Worm (Caenorhabditis elegans) whole organism, midembryonic: ENCODE results near the gene sre-20.

Experiments used
- T22C8.4 ChIP-seq: fragments of 200-800 bp; sonication (Bioruptor generic); IDR thresholded peaks from 2 replicates; pipeline ENCODE4 v1.3.6; 2022; ENCODE audit warnings: missing genetic modification characterization, missing compliant biosample characterization
- cog-1 ChIP-seq: sonication (generic microtip); optimal IDR thresholded peaks from 2 replicates; lab custom pipeline; 2016; ENCODE audit warnings: missing genetic modification characterization, missing compliant biosample characterization
- flt-1 ChIP-seq: fragments of 200-800 bp; sonication (Bioruptor generic); IDR thresholded peaks from 2 replicates; pipeline ENCODE4 v1.3.6; 2022; ENCODE audit warnings: missing genetic modification characterization, missing compliant biosample characterization
- klf-2 ChIP-seq: fragments of 200-800 bp; sonication (Bioruptor generic); conservative IDR thresholded peaks from 2 replicates; pipeline ENCODE4 v1.3.6; 2022; ENCODE audit warnings: missing genetic modification reagents, missing genetic modification characterization, missing compliant biosample characterization
- med-1 ChIP-seq: sonication (generic microtip); optimal IDR thresholded peaks from 2 replicates; lab custom pipeline; 2017; ENCODE audit warnings: missing genetic modification characterization, mild to moderate bottlenecking, missing compliant biosample characterization, antibody characterized with exemption, missing genetic modification reagents; ENCODE audit not compliant: insufficient read depth
- ref-1 ChIP-seq: fragments of 200-800 bp; sonication (Bioruptor generic); conservative IDR thresholded peaks from 2 replicates; pipeline ENCODE4 v1.3.6; 2022; ENCODE audit warnings: missing genetic modification reagents, missing genetic modification characterization, missing compliant biosample characterization
- tab-1 ChIP-seq: fragments of 200-800 bp; sonication (Bioruptor generic); IDR thresholded peaks from 2 replicates; pipeline ENCODE4 v1.3.6; 2022; ENCODE audit warnings: missing genetic modification characterization, missing compliant biosample characterization
- ztf-23 ChIP-seq: fragments of 200-800 bp; sonication (Bioruptor generic); IDR thresholded peaks from 2 replicates; pipeline ENCODE4 v1.3.6; 2022; ENCODE audit warnings: missing genetic modification reagents, missing genetic modification characterization, missing compliant biosample characterization
- ztf-29 ChIP-seq: fragments of 200-800 bp; sonication (Bioruptor generic); IDR thresholded peaks from 2 replicates; pipeline ENCODE4 v1.3.6; 2022; ENCODE audit warnings: missing genetic modification reagents, missing genetic modification characterization, missing compliant biosample characterization

sre-20 gene

DNA sequence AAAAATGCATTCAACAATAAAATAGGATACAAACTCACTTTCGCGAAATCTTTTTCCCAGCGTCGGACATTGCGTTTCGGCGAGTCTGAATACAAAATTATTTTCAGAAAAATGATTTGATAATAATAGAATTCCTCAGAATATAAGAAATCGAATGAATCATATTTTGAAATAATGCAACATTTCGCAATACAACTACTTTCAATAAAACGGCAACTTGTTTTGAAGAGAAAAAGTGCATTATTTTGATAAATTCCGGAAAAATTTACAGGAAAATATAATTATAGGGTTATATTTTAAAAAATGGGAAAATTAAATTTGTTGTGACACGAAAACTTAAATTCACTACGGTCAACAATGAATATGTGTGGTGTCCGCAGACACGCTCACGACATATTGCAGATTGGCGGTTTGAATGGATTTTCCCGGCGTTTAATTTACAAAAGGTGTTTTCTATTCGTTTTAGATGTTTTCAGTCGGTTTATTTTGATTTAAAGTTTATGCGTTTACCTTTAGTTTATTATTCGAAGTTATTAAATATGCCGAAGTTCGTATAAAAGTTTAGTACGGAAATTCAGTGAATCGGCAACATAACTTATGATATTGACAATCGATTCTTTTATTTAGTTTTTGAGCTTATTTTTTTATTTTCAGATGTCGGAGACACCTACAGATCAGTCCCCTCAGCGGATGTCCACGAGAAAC, 21.3 kb downstream of the sre-20 start, which contains the start of the genes abcf-1 and scc-3:
Gene abcf-1, minus strand, starts transcription at position 85 of the 705 bp plus-strand sequence.
Gene scc-3, plus strand, starts transcription at position 655 of the 705 bp plus-strand sequence.
- no peak for TF ChIP-seq ztf-29 (GFP tag; lab: Robert Waterston, UW)
- TF ChIP-seq T22C8.4 (GFP tag; lab: Robert Waterston, UW), result no peak
- no peak for TF ChIP-seq ref-1 (GFP tag; lab: Robert Waterston, UW)
- TF ChIP-seq flt-1, result no peak
- no peak for TF ChIP-seq klf-2 (GFP tag; lab: Robert Waterston, UW)
- no peak for TF ChIP-seq tab-1 (GFP tag; lab: Robert Waterston, UW)
- TF ChIP-seq ztf-23, result no peak
- TF ChIP-seq med-1 (GFP tag; lab: Kevin White, UChicago), result no peak
- TF ChIP-seq cog-1 (tag; lab: Kevin White, UChicago), result no peak

DNA sequence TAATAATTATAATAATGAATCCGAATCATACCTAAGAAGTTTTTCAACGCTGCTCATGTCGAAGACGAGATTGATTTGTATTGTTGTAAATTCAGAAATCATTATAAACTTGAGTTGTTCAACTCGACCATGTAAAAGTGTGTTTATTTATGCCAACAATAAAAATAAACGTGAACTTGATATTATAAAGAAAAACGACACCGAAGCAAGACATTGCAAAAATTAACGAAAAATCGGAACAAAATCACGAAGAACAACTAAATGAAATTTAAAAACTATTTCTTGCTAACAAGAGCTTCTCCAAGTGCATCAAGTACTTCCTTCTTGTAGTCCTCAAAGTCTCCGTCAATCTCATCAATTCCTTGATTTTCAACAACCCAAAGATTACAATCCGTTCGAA, 23.8 kb downstream of the sre-20 start, which contains the start of gene F18E2.15:
Gene F18E2.15, minus strand, starts transcription at position 101 of the 400 bp plus-strand sequence.
- no peak for TF ChIP-seq flt-1
- no peak for TF ChIP-seq med-1 (GFP tag; lab: Kevin White, UChicago)
- no peak for TF ChIP-seq ztf-23
- TF ChIP-seq klf-2 (GFP tag; lab: Robert Waterston, UW), result no peak

DNA sequence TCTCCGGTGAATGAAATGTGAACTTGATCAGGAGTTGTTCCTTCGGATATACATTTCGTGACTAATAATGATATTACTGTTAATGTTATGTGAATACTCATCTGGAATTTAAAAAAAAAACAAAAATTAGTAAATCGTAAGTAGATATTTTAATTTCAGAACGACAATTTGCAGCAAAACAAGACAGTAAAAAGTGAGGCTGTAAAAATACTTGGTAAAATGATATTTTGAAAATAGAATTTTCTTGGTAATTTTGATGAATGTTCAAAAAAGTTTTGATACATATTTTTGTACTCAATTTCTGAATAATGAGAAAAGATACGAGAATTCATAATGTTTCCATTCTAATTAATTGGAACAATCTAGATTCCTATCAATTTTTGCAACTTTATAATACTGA, 25.1 kb downstream of the sre-20 start, which contains the start of gene papl-1:
Gene papl-1, minus strand, starts transcription at position 101 of the 400 bp plus-strand sequence.
- TF ChIP-seq tab-1 (GFP tag; lab: Robert Waterston, UW) (no peak), ref-1 (GFP tag; lab: Robert Waterston, UW) (no peak), ztf-29 (GFP tag; lab: Robert Waterston, UW) (no peak), ztf-23 (no peak), med-1 (GFP tag; lab: Kevin White, UChicago) (no peak), flt-1 (no peak), klf-2 (GFP tag; lab: Robert Waterston, UW) (no peak), cog-1 (tag; lab: Kevin White, UChicago) (no peak), T22C8.4 (GFP tag; lab: Robert Waterston, UW) (no peak)

ce11 chrV:12754839-12755238, 29.9 kb downstream of the sre-20 start, which contains the start of gene gpa-13:
gpa-13 (minus strand) TSS chrV:12754939.
- TF ChIP-seq ztf-29 (GFP tag; lab: Robert Waterston, UW), result no peak
- TF ChIP-seq ztf-23, result no peak
- no peak for TF ChIP-seq med-1 (GFP tag; lab: Kevin White, UChicago)
- no peak for TF ChIP-seq T22C8.4 (GFP tag; lab: Robert Waterston, UW)
- TF ChIP-seq klf-2 (GFP tag; lab: Robert Waterston, UW), result no peak
- no peak for TF ChIP-seq cog-1 (tag; lab: Kevin White, UChicago)
- TF ChIP-seq flt-1, result no peak
- no peak for TF ChIP-seq ref-1 (GFP tag; lab: Robert Waterston, UW)
- TF ChIP-seq tab-1 (GFP tag; lab: Robert Waterston, UW), result no peak

- TF ChIP-seq T22C8.4 (GFP tag; lab: Robert Waterston, UW), result no peak
- no peak for TF ChIP-seq cog-1 (tag; lab: Kevin White, UChicago)
- no peak for TF ChIP-seq ztf-29 (GFP tag; lab: Robert Waterston, UW)
- no peak for TF ChIP-seq flt-1
- TF ChIP-seq ref-1 (GFP tag; lab: Robert Waterston, UW), result no peak
- no peak for TF ChIP-seq ztf-23
- no peak for TF ChIP-seq klf-2 (GFP tag; lab: Robert Waterston, UW)
- TF ChIP-seq tab-1 (GFP tag; lab: Robert Waterston, UW), result no peak
- TF ChIP-seq med-1 (GFP tag; lab: Kevin White, UChicago), result no peak
Observed at ce11 chrV:12752407-12752806, 32.4 kb downstream of the sre-20 start, which contains the start of gene C15C8.8. C15C8.8 (minus strand) TSS chrV:12752507.

- TF ChIP-seq T22C8.4 (GFP tag; lab: Robert Waterston, UW) (no peak), ztf-23 (no peak), ref-1 (GFP tag; lab: Robert Waterston, UW) (no peak), klf-2 (GFP tag; lab: Robert Waterston, UW) (no peak), cog-1 (tag; lab: Kevin White, UChicago) (no peak), med-1 (GFP tag; lab: Kevin White, UChicago) (no peak), ztf-29 (GFP tag; lab: Robert Waterston, UW) (no peak), tab-1 (GFP tag; lab: Robert Waterston, UW) (no peak), flt-1 (no peak)
Observed at ce11 chrV:12751495-12752050, 33.2 kb downstream of the sre-20 start, which contains the start of gene C15C8.6. C15C8.6 (minus strand) TSS chrV:12751545.

DNA sequence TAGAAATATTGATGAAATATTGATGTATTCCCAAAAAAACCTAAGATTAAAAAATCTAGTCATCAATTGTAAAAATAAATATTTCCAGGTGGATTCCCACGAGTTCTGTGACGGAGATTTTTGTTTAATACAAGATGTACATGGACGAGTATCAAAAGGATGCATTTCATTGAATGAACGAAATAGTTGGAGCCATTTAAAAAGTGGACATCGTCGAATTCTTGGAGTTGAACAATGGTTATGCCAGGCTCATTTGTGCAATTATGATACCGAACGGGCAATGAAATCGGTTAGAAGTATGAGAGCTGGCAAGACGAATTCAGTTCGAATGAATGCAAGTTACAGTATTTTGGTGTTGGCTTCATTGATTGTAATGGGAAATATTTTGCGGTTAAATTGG, 35.2 kb downstream of the sre-20 start:
- TF ChIP-seq ztf-23, result no peak
- no peak for TF ChIP-seq ref-1 (GFP tag; lab: Robert Waterston, UW)
- TF ChIP-seq cog-1 (tag; lab: Kevin White, UChicago), result no peak
- TF ChIP-seq ztf-29 (GFP tag; lab: Robert Waterston, UW), result no peak
- TF ChIP-seq flt-1, result no peak
- TF ChIP-seq med-1 (GFP tag; lab: Kevin White, UChicago), result no peak
- TF ChIP-seq klf-2 (GFP tag; lab: Robert Waterston, UW), result no peak
- no peak for TF ChIP-seq tab-1 (GFP tag; lab: Robert Waterston, UW)
- no peak for TF ChIP-seq T22C8.4 (GFP tag; lab: Robert Waterston, UW)

DNA sequence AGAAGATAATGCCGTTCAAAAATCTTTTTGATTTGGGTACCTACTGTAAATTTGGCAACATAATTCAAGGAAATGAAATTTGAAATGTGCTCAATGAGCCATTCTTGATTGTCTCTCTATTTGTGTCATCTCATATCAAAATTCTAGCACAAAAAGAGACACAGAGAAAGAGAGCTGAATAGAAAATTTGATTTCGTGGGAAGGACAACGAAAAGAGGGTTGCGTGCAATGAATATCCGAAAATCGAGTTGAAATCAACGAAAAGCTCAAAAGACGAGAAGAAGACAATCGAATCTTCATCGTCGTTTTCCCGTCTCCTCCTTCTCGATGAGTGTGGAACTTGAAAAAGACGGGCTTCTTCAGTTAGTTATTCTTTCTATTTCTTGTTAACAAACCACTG, 36.9 kb downstream of the sre-20 start, which contains the start of gene C15C8.5:
Gene C15C8.5, plus strand, starts transcription at position 152 of the 400 bp plus-strand sequence.
- TF ChIP-seq ztf-23 (no peak), ref-1 (GFP tag; lab: Robert Waterston, UW) (no peak), ztf-29 (GFP tag; lab: Robert Waterston, UW) (no peak), cog-1 (tag; lab: Kevin White, UChicago) (no peak), tab-1 (GFP tag; lab: Robert Waterston, UW) (no peak), klf-2 (GFP tag; lab: Robert Waterston, UW) (no peak), flt-1 (no peak), med-1 (GFP tag; lab: Kevin White, UChicago) (no peak), T22C8.4 (GFP tag; lab: Robert Waterston, UW) (no peak)
